Fruit fly (Drosophila melanogaster) whole organism, pupa: ENCODE measurements around the gene GatA.

ENCODE experiments used
- CG10348 ChIP-seq: fragments of 200-800 bp; sonication (Bioruptor generic); IDR thresholded peaks from 2 replicates; pipeline ENCODE4 v1.3.6; 2022; ENCODE audit warnings: missing biosample characterization, missing genetic modification characterization
- CG12605 ChIP-seq: fragments of 200-800 bp; sonication (Bioruptor generic); IDR thresholded peaks from 2 replicates; pipeline ENCODE4 v1.3.6; 2022; ENCODE audit warnings: missing biosample characterization, missing genetic modification characterization
- CG13204 ChIP-seq: fragments of 200-800 bp; sonication (Bioruptor generic); optimal IDR thresholded peaks from 2 replicates; lab custom pipeline; 2018; ENCODE audit warnings: missing biosample characterization, mild to moderate bottlenecking, missing genetic modification characterization, moderate library complexity
- CG14655 ChIP-seq: fragments of 200-800 bp; sonication (Bioruptor generic); optimal IDR thresholded peaks from 3 replicates; lab custom pipeline; 2017; ENCODE audit warnings: mild to moderate bottlenecking, missing biosample characterization, missing genetic modification reagents, missing genetic modification characterization
- CG15710 ChIP-seq: fragments of 200-800 bp; sonication (Bioruptor generic); optimal IDR thresholded peaks from 2 replicates; lab custom pipeline; 2018; ENCODE audit warnings: missing biosample characterization, mild to moderate bottlenecking, missing genetic modification characterization, moderate library complexity
- CG17806 ChIP-seq: fragments of 200-800 bp; sonication (Bioruptor generic); optimal IDR thresholded peaks from 2 replicates; lab custom pipeline; 2018; ENCODE audit warnings: missing biosample characterization, mild to moderate bottlenecking, missing genetic modification characterization, moderate library complexity
- CG32121 ChIP-seq: fragments of 200-800 bp; sonication (Bioruptor generic); IDR thresholded peaks from 2 replicates; pipeline ENCODE4 v1.3.6; 2022; ENCODE audit warnings: missing biosample characterization, missing genetic modification characterization
- CG34367 ChIP-seq: fragments of 200-800 bp; sonication (Bioruptor generic); optimal IDR thresholded peaks from 2 replicates; lab custom pipeline; 2018; ENCODE audit warnings: missing biosample characterization, mild to moderate bottlenecking, missing genetic modification characterization
- CG4496 ChIP-seq: fragments of 200-800 bp; sonication (Bioruptor generic); IDR thresholded peaks from 3 replicates; pipeline ENCODE4 v1.3.6; 2022; ENCODE audit warnings: missing biosample characterization, missing genetic modification characterization
- CG8159 ChIP-seq: fragments of 200-800 bp; sonication (Bioruptor generic); optimal IDR thresholded peaks from 3 replicates; lab custom pipeline; 2018; ENCODE audit warnings: missing biosample characterization, mild to moderate bottlenecking, missing genetic modification characterization, moderate library complexity
- CG8301 ChIP-seq: fragments of 200-800 bp; sonication (Bioruptor generic); optimal IDR thresholded peaks from 2 replicates; lab custom pipeline; 2018; ENCODE audit warnings: missing biosample characterization, mild to moderate bottlenecking, missing genetic modification characterization
- CG9948 ChIP-seq: fragments of 200-800 bp; sonication (Bioruptor generic); optimal IDR thresholded peaks from 2 replicates; lab custom pipeline; 2018; ENCODE audit warnings: missing biosample characterization, mild to moderate bottlenecking, missing genetic modification characterization, moderate library complexity
- D1 ChIP-seq: fragments of 200-800 bp; sonication (Bioruptor generic); optimal IDR thresholded peaks from 2 replicates; lab custom pipeline; 2018; ENCODE audit warnings: missing biosample characterization, mild to moderate bottlenecking, missing genetic modification characterization, moderate library complexity
- EcR ChIP-seq: fragments of 200-800 bp; sonication (Bioruptor generic); optimal IDR thresholded peaks from 3 replicates; lab custom pipeline; 2019; ENCODE audit warnings: missing biosample characterization, missing genetic modification characterization, mild to moderate bottlenecking, moderate library complexity, missing genetic modification reagents
- Ets98B ChIP-seq: fragments of 200-800 bp; sonication (Bioruptor generic); IDR thresholded peaks from 2 replicates; pipeline ENCODE4 v1.3.6; 2022; ENCODE audit warnings: missing biosample characterization, missing genetic modification characterization
- Pif1A ChIP-seq: fragments of 200-800 bp; sonication (Bioruptor generic); optimal IDR thresholded peaks from 3 replicates; lab custom pipeline; 2016; ENCODE audit warnings: missing biosample characterization, missing genetic modification characterization
- Pif1B ChIP-seq: fragments of 200-800 bp; sonication (Bioruptor generic); optimal IDR thresholded peaks from 3 replicates; lab custom pipeline; 2016; ENCODE audit warnings: missing biosample characterization, missing genetic modification characterization
- Snoo ChIP-seq: fragments of 200-800 bp; sonication (Bioruptor generic); optimal IDR thresholded peaks from 3 replicates; lab custom pipeline; 2017; ENCODE audit warnings: missing biosample characterization, mild to moderate bottlenecking, missing genetic modification characterization, inconsistent platforms
- fd96Ca ChIP-seq: fragments of 200-800 bp; sonication (Bioruptor generic); IDR thresholded peaks from 3 replicates; pipeline ENCODE4 v1.3.6; 2022; ENCODE audit warnings: missing biosample characterization, missing genetic modification characterization
- gl ChIP-seq: fragments of 200-800 bp; sonication (Bioruptor generic); optimal IDR thresholded peaks from 2 replicates; lab custom pipeline; 2018; ENCODE audit warnings: missing biosample characterization, mild to moderate bottlenecking, missing genetic modification characterization
- rn ChIP-seq: fragments of 200-800 bp; sonication (Bioruptor generic); IDR thresholded peaks from 2 replicates; pipeline ENCODE4 v1.3.6; 2022; ENCODE audit warnings: missing biosample characterization, missing genetic modification characterization

GatA gene

DNA sequence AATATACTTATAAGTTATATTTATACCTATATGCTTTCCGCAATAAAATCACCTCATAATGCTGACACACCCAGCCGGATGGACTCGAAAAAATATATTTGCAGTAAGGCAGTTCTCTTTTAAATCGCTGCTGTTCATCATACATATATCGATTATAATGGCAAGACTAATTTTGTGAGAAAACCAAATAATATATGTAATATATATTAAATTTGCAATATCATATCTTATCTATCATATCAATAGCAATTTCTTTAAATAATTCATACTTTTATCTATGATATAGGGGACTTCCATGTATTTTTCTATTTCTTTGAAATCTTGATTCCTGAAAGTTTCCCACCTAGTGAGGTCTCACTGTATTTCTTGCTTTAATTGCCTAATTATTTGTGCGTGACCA, 33.9 kb upstream of the GatA start:
- TF ChIP-seq CG10348 (GFP tag; lab: Robert Waterston, UW), result no peak
- no peak for TF ChIP-seq CG15710 (tag; lab: Kevin White, UChicago)
- no peak for TF ChIP-seq CG14655 (GFP tag; lab: Kevin White, UChicago)
- no peak for TF ChIP-seq fd96Ca (GFP tag; lab: Robert Waterston, UW)
- no peak for TF ChIP-seq CG17806
- TF ChIP-seq Pif1A (GFP tag; lab: Kevin White, UChicago), result no peak
- TF ChIP-seq CG9948 (tag; lab: Kevin White, UChicago), result no peak
- no peak for TF ChIP-seq CG12605 (GFP tag; lab: Robert Waterston, UW)

- peak; percentile 13 for TF ChIP-seq gl (tag; lab: Kevin White, UChicago)
- TF ChIP-seq CG17806, result no peak
- TF ChIP-seq EcR (GFP tag; lab: Kevin White, UChicago), result peak; percentile 60
Measured at dm6 chr3R:19060173-19060572, 31.5 kb upstream of the GatA start.

dm6 chr3R:19059285-19059684, 30.6 kb upstream of the GatA start:
- TF ChIP-seq CG10348 (GFP tag; lab: Robert Waterston, UW) (no peak), CG13204 (GFP tag; lab: Kevin White, UChicago) (peak; percentile 4), CG8159 (tag; lab: Kevin White, UChicago) (no peak), CG4496 (GFP tag; lab: Robert Waterston, UW) (peak; percentile 32; the same call in 1 of the 3 replicates)

DNA sequence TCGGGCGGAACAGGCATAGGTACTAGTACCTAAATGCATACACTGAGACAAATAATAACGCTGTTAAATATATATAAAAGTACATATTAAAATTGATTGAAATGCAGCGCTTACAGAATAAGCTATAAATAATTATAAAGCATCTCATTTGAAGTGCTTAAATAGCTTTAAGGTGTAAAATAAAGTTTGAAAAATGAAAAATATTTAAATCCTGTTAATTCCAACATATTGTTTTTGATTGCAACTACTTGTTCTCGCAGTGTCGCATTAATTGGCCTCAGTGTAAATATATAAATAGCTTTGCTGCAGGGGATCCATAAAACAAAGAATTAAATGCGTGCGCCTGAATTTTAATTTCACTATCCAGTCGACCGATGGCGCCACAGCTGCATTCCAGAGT, 29.7 kb upstream of the GatA start:
- TF ChIP-seq Snoo (tag; lab: Kevin White, UChicago), result no peak
- TF ChIP-seq CG8301 (tag; lab: Kevin White, UChicago), result peak; percentile 23
- no peak for TF ChIP-seq CG12605 (GFP tag; lab: Robert Waterston, UW)
- no peak for TF ChIP-seq fd96Ca (GFP tag; lab: Robert Waterston, UW)
- no peak for TF ChIP-seq EcR (GFP tag; lab: Kevin White, UChicago)
- TF ChIP-seq CG10348 (GFP tag; lab: Robert Waterston, UW), result no peak
- no peak for TF ChIP-seq rn (GFP tag; lab: Robert Waterston, UW)
- no peak for TF ChIP-seq Pif1A (GFP tag; lab: Kevin White, UChicago)
- no peak for TF ChIP-seq Pif1B (GFP tag; lab: Kevin White, UChicago)
- TF ChIP-seq CG15710 (tag; lab: Kevin White, UChicago), result peak; percentile 16
- peak; percentile 22 for TF ChIP-seq CG9948 (tag; lab: Kevin White, UChicago)
- peak; percentile 0 for TF ChIP-seq CG14655 (GFP tag; lab: Kevin White, UChicago)
- no peak for TF ChIP-seq CG34367 (tag; lab: Kevin White, UChicago)
- peak; percentile 39 for TF ChIP-seq CG17806
- TF ChIP-seq CG32121, result no peak
- TF ChIP-seq CG8159 (tag; lab: Kevin White, UChicago), result peak; percentile 55
- TF ChIP-seq CG4496 (GFP tag; lab: Robert Waterston, UW), result no peak
- no peak for TF ChIP-seq Ets98B
- no peak for TF ChIP-seq gl (tag; lab: Kevin White, UChicago)
- TF ChIP-seq CG13204 (GFP tag; lab: Kevin White, UChicago), result no peak
- TF ChIP-seq D1 (tag; lab: Kevin White, UChicago), result no peak

DNA sequence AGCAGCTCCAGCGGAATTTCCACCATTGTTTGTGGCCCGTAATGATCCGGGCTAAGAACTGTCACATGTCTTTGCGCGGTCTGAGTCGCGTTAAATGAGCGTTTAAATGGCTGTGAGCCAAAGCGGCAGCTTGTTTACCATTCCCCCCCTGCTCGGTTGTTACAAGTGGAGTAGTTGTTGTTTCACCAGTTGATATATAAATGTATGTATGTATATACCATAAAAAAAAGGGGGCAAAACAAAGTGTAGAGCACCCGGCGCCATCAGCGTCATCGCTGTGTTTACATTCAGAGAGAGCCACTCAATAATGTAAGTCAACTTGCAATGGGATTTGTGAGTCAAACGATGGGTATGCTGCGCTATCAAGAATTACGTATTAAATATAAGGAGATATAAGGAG, 28.2 kb upstream of the GatA start:
- TF ChIP-seq CG15710 (tag; lab: Kevin White, UChicago) (no peak), rn (GFP tag; lab: Robert Waterston, UW) (no peak), CG17806 (no peak), CG8301 (tag; lab: Kevin White, UChicago) (no peak), fd96Ca (GFP tag; lab: Robert Waterston, UW) (0 out of 3 replicates have a peak, but pooled peaks have one; percentile 24), Ets98B (peak; percentile 32; the same call in 1 of the 2 replicates), D1 (tag; lab: Kevin White, UChicago) (no peak), gl (tag; lab: Kevin White, UChicago) (peak; percentile 27), CG4496 (GFP tag; lab: Robert Waterston, UW) (peak; percentile 56; the same call in 1 of the 3 replicates), Pif1A (GFP tag; lab: Kevin White, UChicago) (peak; percentile 34), CG10348 (GFP tag; lab: Robert Waterston, UW) (no peak), CG13204 (GFP tag; lab: Kevin White, UChicago) (peak; percentile 42), CG34367 (tag; lab: Kevin White, UChicago) (no peak), Snoo (tag; lab: Kevin White, UChicago) (no peak), CG12605 (GFP tag; lab: Robert Waterston, UW) (no peak), Pif1B (GFP tag; lab: Kevin White, UChicago) (peak; percentile 53), EcR (GFP tag; lab: Kevin White, UChicago) (peak; percentile 32), CG14655 (GFP tag; lab: Kevin White, UChicago) (no peak), CG9948 (tag; lab: Kevin White, UChicago) (no peak), CG8159 (tag; lab: Kevin White, UChicago) (no peak), CG32121 (no peak)
- TF ChIP-seq, all 21 proteins: peak for 8

DNA sequence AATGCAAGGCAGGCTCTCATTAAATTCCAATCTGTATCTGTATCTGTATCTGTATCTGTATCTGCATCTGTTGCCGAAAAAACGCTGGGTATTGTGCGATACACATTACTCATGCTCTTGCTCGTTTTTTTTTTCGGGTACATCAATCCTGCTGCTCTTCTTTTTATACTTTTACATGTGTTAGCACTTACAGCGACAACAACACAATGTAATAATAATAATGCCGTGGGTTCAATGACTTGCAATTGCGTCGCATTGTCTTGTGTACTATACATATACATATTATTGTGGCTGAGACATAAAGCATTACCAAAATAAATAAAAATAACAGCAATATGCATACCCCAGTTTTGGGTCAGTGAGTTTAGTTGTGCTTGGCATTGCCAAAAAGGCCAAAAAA, 26.2 kb upstream of the GatA start:
- TF ChIP-seq CG12605 (GFP tag; lab: Robert Waterston, UW), result no peak
- peak; percentile 68 for TF ChIP-seq EcR (GFP tag; lab: Kevin White, UChicago)
- TF ChIP-seq rn (GFP tag; lab: Robert Waterston, UW), result no peak
- no peak for TF ChIP-seq CG10348 (GFP tag; lab: Robert Waterston, UW)
- TF ChIP-seq CG9948 (tag; lab: Kevin White, UChicago), result no peak
- TF ChIP-seq CG14655 (GFP tag; lab: Kevin White, UChicago), result no peak
